Fruit fly (Drosophila melanogaster): Measurements from ENCODE around the gene RpL34a.

The RpL34a gene

DNA sequence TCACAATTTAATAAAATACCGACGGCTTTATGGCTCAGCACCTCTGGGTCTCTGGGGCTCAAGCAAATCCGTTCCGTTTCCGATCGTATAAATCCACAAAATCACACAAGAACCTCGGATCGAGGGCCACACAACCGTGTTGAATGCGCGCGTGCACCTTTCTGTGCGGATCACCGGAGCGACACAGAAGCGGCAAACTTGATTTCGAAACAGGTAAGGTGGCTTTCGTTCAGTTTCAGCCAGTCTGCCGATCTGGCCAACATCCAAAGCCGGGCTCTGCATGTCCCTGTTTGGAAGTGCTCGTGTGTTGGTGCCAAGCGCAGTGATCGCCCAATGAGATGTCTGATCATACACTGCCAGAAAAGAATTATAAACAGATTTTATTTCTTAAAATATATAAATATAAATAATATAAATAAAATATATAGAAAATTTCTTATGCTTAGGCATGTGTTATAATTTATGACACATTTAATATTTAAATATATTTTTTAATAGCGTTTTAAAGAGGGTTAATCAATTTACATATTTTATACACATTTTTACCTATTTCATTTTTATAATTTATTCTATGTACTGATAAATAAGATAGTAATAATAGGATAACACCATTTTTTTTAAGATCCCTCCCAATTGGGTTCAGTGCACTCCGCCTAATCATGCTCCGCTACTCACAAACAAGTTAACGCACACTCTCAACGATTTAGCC, 39.6 kb upstream of the RpL34a start, which contains the start of gene dysf (continued):
- no peak for TF ChIP-seq CG3065 (GFP tag; optimal IDR thresholded peaks at IDR 0.05)
- TF ChIP-seq lmd (GFP tag; IDR thresholded peaks at IDR 0.05): peak; percentile 38
- no peak for TF ChIP-seq CG5180 (GFP tag; optimal IDR thresholded peaks at IDR 0.05)
- TF ChIP-seq Side (GFP tag; optimal IDR thresholded peaks at IDR 0.05): no peak
- no peak for TF ChIP-seq CG11398 (GFP tag; optimal IDR thresholded peaks at IDR 0.05)
- TF ChIP-seq Hr3 (GFP tag; optimal IDR thresholded peaks at IDR 0.05): peak; percentile 77
- no peak for TF ChIP-seq CG31224 (GFP tag; IDR thresholded peaks at IDR 0.05)
- no peak for TF ChIP-seq Bdp1 (GFP tag; optimal IDR thresholded peaks at IDR 0.05)
- TF ChIP-seq jing (GFP tag; optimal IDR thresholded peaks at IDR 0.05): no peak
- no peak for TF ChIP-seq CG7963 (GFP tag; IDR thresholded peaks at IDR 0.05; ENCODE audit: partially characterized antibody)
- no peak for TF ChIP-seq slou (GFP tag; optimal IDR thresholded peaks at IDR 0.05)
- no peak for TF ChIP-seq trh (GFP tag; optimal IDR thresholded peaks at IDR 0.05)
- peak; percentile 40 for TF ChIP-seq CG10654 (GFP tag; optimal IDR thresholded peaks at IDR 0.05)
- TF ChIP-seq odd (GFP tag; optimal IDR thresholded peaks at IDR 0.05): peak; percentile 68
- peak; percentile 35 for TF ChIP-seq Asciz (GFP tag; optimal IDR thresholded peaks at IDR 0.05)
- no peak for TF ChIP-seq Stat92E (GFP tag; optimal IDR thresholded peaks at IDR 0.05)
- TF ChIP-seq CG1792 (GFP tag; optimal IDR thresholded peaks at IDR 0.05): no peak
- no peak for TF ChIP-seq emc (GFP tag; optimal IDR thresholded peaks at IDR 0.05)
- no peak for TF ChIP-seq crp (GFP tag; optimal IDR thresholded peaks at IDR 0.05)
- peak; percentile 37 for TF ChIP-seq CG30431 (GFP tag; optimal IDR thresholded peaks at IDR 0.05)
- TF ChIP-seq CG8089 (GFP tag; optimal IDR thresholded peaks at IDR 0.05): no peak
- 0 out of 3 replicates have a peak, but pooled peaks have one; percentile 32 for TF ChIP-seq H15 (GFP tag; IDR thresholded peaks at IDR 0.05)
- no peak for TF ChIP-seq B-H2 (GFP tag; optimal IDR thresholded peaks at IDR 0.05)
- TF ChIP-seq CG42726 (GFP tag; IDR thresholded peaks at IDR 0.05; ENCODE audit: partially characterized antibody): no peak
- no peak for TF ChIP-seq Ravus (GFP tag; IDR thresholded peaks at IDR 0.05)
- TF ChIP-seq CG4854 (GFP tag; optimal IDR thresholded peaks at IDR 0.05): no peak
- TF ChIP-seq CG30020 (tag; optimal IDR thresholded peaks at IDR 0.05): no peak
- TF ChIP-seq pfk (GFP tag; optimal IDR thresholded peaks at IDR 0.05): no peak
- TF ChIP-seq gce (GFP tag; IDR thresholded peaks at IDR 0.05): no peak
- no peak for TF ChIP-seq CTCF (GFP tag; optimal IDR thresholded peaks at IDR 0.05)
- TF ChIP-seq Trl (optimal IDR thresholded peaks at IDR 0.05): no peak
- TF ChIP-seq Trl (GFP tag; optimal IDR thresholded peaks at IDR 0.05): no peak
- TF ChIP-seq shn (GFP tag; optimal IDR thresholded peaks at IDR 0.05): no peak
- 0 out of 3 replicates have a peak, but pooled peaks have one; percentile 10 for TF ChIP-seq CG7357 (GFP tag; IDR thresholded peaks at IDR 0.05)
- no peak for TF ChIP-seq gcm2 (GFP tag; optimal IDR thresholded peaks at IDR 0.05)
- TF ChIP-seq CG18764 (GFP tag; optimal IDR thresholded peaks at IDR 0.05): peak; percentile 17
- TF ChIP-seq CG34422 (GFP tag; IDR thresholded peaks at IDR 0.05): no peak
- TF ChIP-seq CG10274 (GFP tag; optimal IDR thresholded peaks at IDR 0.05): no peak
- TF ChIP-seq fd96Cb (tag; optimal IDR thresholded peaks at IDR 0.05): peak; percentile 76
- no peak for TF ChIP-seq CG14860 (GFP tag; IDR thresholded peaks at IDR 0.05; ENCODE audit: partially characterized antibody)
- peak; percentile 72 for TF ChIP-seq CG12659 (GFP tag; optimal IDR thresholded peaks at IDR 0.05)
- no peak for TF ChIP-seq Pdp1 (GFP tag; optimal IDR thresholded peaks at IDR 0.05)
- no peak for TF ChIP-seq Awh (GFP tag; IDR thresholded peaks at IDR 0.05)
- no peak for TF ChIP-seq toy (GFP tag; IDR thresholded peaks at IDR 0.05)
- TF ChIP-seq sim (GFP tag; IDR thresholded peaks at IDR 0.05): no peak
- peak; percentile 46 for TF ChIP-seq CG16815 (GFP tag; optimal IDR thresholded peaks at IDR 0.05)
- TF ChIP-seq ac (GFP tag; optimal IDR thresholded peaks at IDR 0.05): no peak
- TF ChIP-seq CG12299 (tag; optimal IDR thresholded peaks at IDR 0.05): no peak
- no peak for TF ChIP-seq chn (GFP tag; optimal IDR thresholded peaks at IDR 0.05)
- no peak for TF ChIP-seq Scr (GFP tag; IDR thresholded peaks at IDR 0.05; ENCODE audit: partially characterized antibody)
- peak; percentile 67 for TF ChIP-seq ttk (GFP tag; IDR thresholded peaks at IDR 0.05)
